Worm (Caenorhabditis elegans) whole organism, L1 larva: ENCODE measurements around the gene ucr-2.1.
A peak's percentile ranks its signal among the peaks of the same experiment; 100 is the strongest.

Source experiments
- C04F5.9 ChIP-seq: sonication (generic microtip); optimal IDR thresholded peaks from 2 replicates; lab custom pipeline; 2016; ENCODE audit warnings: missing genetic modification characterization, missing compliant biosample characterization
- C34B4.2 ChIP-seq: sonication (generic microtip); optimal IDR thresholded peaks from 2 replicates; lab custom pipeline; 2017; ENCODE audit warnings: mild to moderate bottlenecking, missing genetic modification characterization, missing compliant biosample characterization
- F16B12.6 ChIP-seq: fragments of 150-350 bp; optimal IDR thresholded peaks from 2 replicates; lab custom pipeline; 2014; ENCODE audit warnings: missing biosample characterization, missing genetic modification characterization
- Y116A8C.19 ChIP-seq: sonication (generic microtip); optimal IDR thresholded peaks from 2 replicates; lab custom pipeline; 2016; ENCODE audit warnings: missing compliant biosample characterization, missing genetic modification characterization, borderline replicate concordance
- alr-1 ChIP-seq: fragments of 200-800 bp; sonication (Bioruptor generic); optimal IDR thresholded peaks from 2 replicates; lab custom pipeline; 2018; ENCODE audit warnings: borderline replicate concordance, mild to moderate bottlenecking, missing genetic modification characterization, missing compliant biosample characterization
- ama-1 ChIP-seq: fragments of 150-350 bp; optimal IDR thresholded peaks from 2 replicates; lab custom pipeline; 2014
- blmp-1 ChIP-seq: fragments of 150-350 bp; optimal IDR thresholded peaks from 2 replicates; lab custom pipeline; 2014; ENCODE audit warnings: missing biosample characterization, missing genetic modification characterization
- ceh-82 ChIP-seq, 3 experiments: fragments of 150-350 bp in 1 of 3; sonication (generic microtip) in 2 of 3; optimal IDR thresholded peaks; 2 replicates each; lab custom pipeline; 2014 to 2017; ENCODE audit warnings: missing biosample characterization in 3 of 3, missing genetic modification characterization in 3 of 3
- ceh-88 ChIP-seq: fragments of 200-800 bp; sonication (Bioruptor generic); IDR thresholded peaks from 2 replicates; pipeline ENCODE4 v1.3.6; 2022; ENCODE audit warnings: missing genetic modification characterization, missing compliant biosample characterization
- dpl-1 ChIP-seq, 3 experiments: fragments of 150-350 bp in 2 of 3; sonication (generic microtip) in 1 of 3; optimal IDR thresholded peaks; 2 replicates each; lab custom pipeline; 2014 to 2017; ENCODE audit warnings: missing biosample characterization in 3 of 3, missing genetic modification characterization in 3 of 3, missing genetic modification reagents in 3 of 3
- efl-1 ChIP-seq, 4 experiments: fragments of 150-350 bp; optimal IDR thresholded peaks in 3 of 4; peaks in 1 of 4; 1 replicate in 1 of 4; 2 replicates in 3 of 4; lab custom pipeline; 2014; ENCODE audit warnings: missing biosample characterization in 2 of 4, missing genetic modification characterization in 2 of 4, missing genetic modification reagents in 2 of 4
- efl-3 ChIP-seq: fragments of 200-800 bp; sonication (Bioruptor generic); optimal IDR thresholded peaks from 2 replicates; lab custom pipeline; 2018; ENCODE audit warnings: mild to moderate bottlenecking, missing genetic modification characterization, missing compliant biosample characterization
- egl-27 ChIP-seq, 2 experiments: fragments of 150-350 bp in 1 of 2; sonication (generic microtip); optimal IDR thresholded peaks; 3 replicates each; lab custom pipeline; 2017 to 2018; ENCODE audit warnings: missing biosample characterization in 2 of 2, missing genetic modification characterization in 2 of 2, missing genetic modification reagents in 2 of 2
- elt-2 ChIP-seq: sonication (generic microtip); optimal IDR thresholded peaks from 2 replicates; lab custom pipeline; 2016; ENCODE audit warnings: missing genetic modification characterization, mild to moderate bottlenecking, inconsistent platforms, missing compliant biosample characterization, missing genetic modification reagents
- elt-3 ChIP-seq, 6 experiments: fragments of 150-350 bp in 1 of 6; sonication (generic microtip); optimal IDR thresholded peaks; 2 replicates each; lab custom pipeline; 2017 to 2018; ENCODE audit warnings: missing biosample characterization in 6 of 6, missing genetic modification characterization in 6 of 6, inconsistent platforms in 1 of 6
- ets-5 ChIP-seq: fragments of 200-800 bp; sonication (Bioruptor generic); IDR thresholded peaks from 2 replicates; pipeline ENCODE4 v1.3.6; 2022; ENCODE audit warnings: missing genetic modification characterization, missing compliant biosample characterization
- fkh-4 ChIP-seq: sonication (generic microtip); optimal IDR thresholded peaks from 2 replicates; lab custom pipeline; 2016; ENCODE audit warnings: missing compliant biosample characterization, missing genetic modification characterization, borderline replicate concordance
- fkh-8 ChIP-seq: sonication (generic microtip); optimal IDR thresholded peaks from 2 replicates; lab custom pipeline; 2016; ENCODE audit warnings: mild to moderate bottlenecking, missing genetic modification characterization, missing compliant biosample characterization
- fos-1 ChIP-seq: fragments of 150-350 bp; optimal IDR thresholded peaks from 2 replicates; lab custom pipeline; 2014; ENCODE audit warnings: missing biosample characterization, missing genetic modification characterization
- hlh-17 ChIP-seq: fragments of 200-800 bp; sonication (Bioruptor generic); optimal IDR thresholded peaks from 2 replicates; lab custom pipeline; 2018; ENCODE audit warnings: missing genetic modification characterization, mild to moderate bottlenecking, missing compliant biosample characterization, moderate library complexity, borderline replicate concordance
- lin-14 ChIP-seq: fragments of 200-800 bp; sonication (Bioruptor generic); optimal IDR thresholded peaks from 2 replicates; lab custom pipeline; 2018; ENCODE audit warnings: mild to moderate bottlenecking, missing genetic modification characterization, moderate library complexity, missing compliant biosample characterization
- lin-15B ChIP-seq: fragments of 150-350 bp; sonication (generic microtip); optimal IDR thresholded peaks from 3 replicates; lab custom pipeline; 2014; ENCODE audit warnings: missing biosample characterization, missing genetic modification characterization
- lin-35 ChIP-seq, 2 experiments: fragments of 150-350 bp; optimal IDR thresholded peaks; 2 replicates each; lab custom pipeline; 2014; ENCODE audit warnings: missing biosample characterization in 2 of 2, missing genetic modification characterization in 2 of 2, missing genetic modification reagents in 2 of 2
- lin-39 ChIP-seq: fragments of 150-350 bp; optimal IDR thresholded peaks from 2 replicates; lab custom pipeline; 2014; ENCODE audit warnings: missing biosample characterization, missing genetic modification reagents, missing genetic modification characterization
- lir-3 ChIP-seq: sonication (generic microtip); optimal IDR thresholded peaks from 2 replicates; lab custom pipeline; 2016; ENCODE audit warnings: mild to moderate bottlenecking, missing genetic modification characterization, moderate library complexity, missing compliant biosample characterization; ENCODE audit not compliant: poor library complexity
- lsy-2 ChIP-seq, 2 experiments: fragments of 150-350 bp; optimal IDR thresholded peaks; 2 replicates each; lab custom pipeline; 2014; ENCODE audit warnings: missing biosample characterization in 2 of 2, missing genetic modification characterization in 2 of 2
- mdl-1 ChIP-seq, 2 experiments: fragments of 150-350 bp; optimal IDR thresholded peaks; 2 replicates each; lab custom pipeline; 2014 to 2017; ENCODE audit warnings: missing biosample characterization in 2 of 2, missing genetic modification characterization in 2 of 2, inconsistent platforms in 1 of 2
- mef-2 ChIP-seq: fragments of 150-350 bp; optimal IDR thresholded peaks from 2 replicates; lab custom pipeline; 2014; ENCODE audit warnings: missing biosample characterization, missing genetic modification characterization
- mep-1 ChIP-seq: fragments of 150-350 bp; optimal IDR thresholded peaks from 2 replicates; lab custom pipeline; 2014; ENCODE audit warnings: missing biosample characterization, missing genetic modification characterization
- nhr-12 ChIP-seq: sonication (generic microtip); optimal IDR thresholded peaks from 2 replicates; lab custom pipeline; 2017; ENCODE audit warnings: missing biosample characterization, missing genetic modification characterization
- nhr-237 ChIP-seq: fragments of 150-350 bp; optimal IDR thresholded peaks from 2 replicates; lab custom pipeline; 2014; ENCODE audit warnings: missing biosample characterization, missing genetic modification characterization
- nhr-47 ChIP-seq: sonication (generic microtip); optimal IDR thresholded peaks from 2 replicates; lab custom pipeline; 2016; ENCODE audit warnings: mild to moderate bottlenecking, missing genetic modification characterization, moderate library complexity, missing compliant biosample characterization
- nhr-71 ChIP-seq: sonication (generic microtip); optimal IDR thresholded peaks from 2 replicates; lab custom pipeline; 2016; ENCODE audit warnings: mild to moderate bottlenecking, missing genetic modification characterization, moderate library complexity, missing compliant biosample characterization
- nhr-76 ChIP-seq: sonication (generic microtip); optimal IDR thresholded peaks from 2 replicates; lab custom pipeline; 2017; ENCODE audit warnings: missing biosample characterization, missing genetic modification characterization
- nhr-77 ChIP-seq: fragments of 150-350 bp; optimal IDR thresholded peaks from 2 replicates; lab custom pipeline; 2014; ENCODE audit warnings: missing biosample characterization, missing genetic modification characterization
- pqm-1 ChIP-seq: sonication (generic microtip); optimal IDR thresholded peaks from 3 replicates; lab custom pipeline; 2017; ENCODE audit warnings: missing biosample characterization, missing genetic modification characterization
- rnt-1 ChIP-seq: sonication (generic microtip); optimal IDR thresholded peaks from 2 replicates; lab custom pipeline; 2016; ENCODE audit warnings: mild to moderate bottlenecking, missing genetic modification characterization, moderate library complexity, missing compliant biosample characterization
- skn-1 ChIP-seq: fragments of 150-350 bp; optimal IDR thresholded peaks from 2 replicates; lab custom pipeline; 2014; ENCODE audit warnings: missing biosample characterization, missing genetic modification characterization
- snpc-4 ChIP-seq: fragments of 150-350 bp; optimal IDR thresholded peaks from 2 replicates; lab custom pipeline; 2014; ENCODE audit warnings: missing biosample characterization, missing genetic modification characterization
- snu-23 ChIP-seq: sonication (generic microtip); optimal IDR thresholded peaks from 2 replicates; lab custom pipeline; 2016; ENCODE audit warnings: missing genetic modification characterization, missing compliant biosample characterization
- sptf-1 ChIP-seq: fragments of 150-350 bp; optimal IDR thresholded peaks from 2 replicates; lab custom pipeline; 2014; ENCODE audit warnings: missing biosample characterization, missing genetic modification characterization
- swsn-7 ChIP-seq: sonication (generic microtip); optimal IDR thresholded peaks from 2 replicates; lab custom pipeline; 2016; ENCODE audit warnings: missing genetic modification characterization, missing compliant biosample characterization
- tlp-1 ChIP-seq: fragments of 150-350 bp; optimal IDR thresholded peaks from 2 replicates; lab custom pipeline; 2014; ENCODE audit warnings: missing biosample characterization, missing genetic modification characterization
- unc-130 ChIP-seq: fragments of 150-350 bp; optimal IDR thresholded peaks from 2 replicates; lab custom pipeline; 2017; ENCODE audit warnings: missing biosample characterization, missing genetic modification characterization, inconsistent platforms
- unc-62 ChIP-seq: fragments of 150-350 bp; optimal IDR thresholded peaks from 2 replicates; lab custom pipeline; 2014; ENCODE audit warnings: missing biosample characterization, missing genetic modification reagents, missing genetic modification characterization
- unc-86 ChIP-seq: sonication (generic microtip); optimal IDR thresholded peaks from 2 replicates; lab custom pipeline; 2016; ENCODE audit warnings: missing genetic modification characterization, missing compliant biosample characterization
- vab-15 ChIP-seq: sonication (generic microtip); optimal IDR thresholded peaks from 2 replicates; lab custom pipeline; 2017; ENCODE audit warnings: missing genotype, mild to moderate bottlenecking, missing genetic modification characterization, missing compliant biosample characterization
- xbp-1 ChIP-seq: sonication (generic microtip); optimal IDR thresholded peaks from 2 replicates; lab custom pipeline; 2016; ENCODE audit warnings: missing genetic modification characterization, missing compliant biosample characterization
- zag-1 ChIP-seq: fragments of 150-350 bp; optimal IDR thresholded peaks from 2 replicates; lab custom pipeline; 2014; ENCODE audit warnings: missing biosample characterization, missing genetic modification characterization

Gene ucr-2.1

DNA sequence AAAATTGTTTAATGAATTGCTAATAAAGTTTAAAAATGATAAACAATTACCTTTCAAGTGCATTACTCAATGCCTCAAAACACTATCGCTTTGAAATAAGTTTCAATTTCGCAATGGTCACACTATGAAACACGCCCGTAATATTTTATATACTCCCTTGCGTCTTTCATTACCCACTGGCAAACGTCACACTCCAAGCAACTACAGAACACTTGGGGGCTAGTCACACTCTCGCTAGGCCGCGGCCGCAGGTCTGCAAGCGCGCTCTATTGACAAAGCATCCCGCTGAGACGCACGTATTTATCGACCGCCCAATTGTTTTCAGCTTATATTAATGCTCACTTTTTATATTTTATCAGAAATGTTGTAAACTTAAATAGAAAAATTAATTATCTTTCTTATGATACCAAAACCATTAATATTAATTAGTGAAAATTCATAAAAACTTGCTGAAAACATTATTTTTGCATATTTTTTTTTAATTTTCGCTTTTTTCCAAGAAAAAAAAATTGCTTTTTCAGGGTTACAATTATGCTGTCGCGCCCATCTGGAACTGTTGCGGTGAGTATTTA, at the start of gene ucr-2.1, which contains the start of gene nmat-1 (continued):
- TF ChIP-seq unc-62 (GFP tag; lab: Kevin White, UChicago) (no peak), elt-3 (tag; optimal IDR thresholded peaks at IDR 0.05; lab: Kevin White, UChicago) (peak in 3 of 6 experiments; percentile 24 to 79 (median 40)), fkh-8 (tag; lab: Kevin White, UChicago) (peak; percentile 73), xbp-1 (tag; lab: Kevin White, UChicago) (peak; percentile 87), lir-3 (peak; percentile 78), efl-1 (optimal IDR thresholded peaks at IDR 0.05; lab: Kevin White, UChicago) (peak; percentile 54 to 58), efl-1 (GFP tag; optimal IDR thresholded peaks at IDR 0.05 in 1 of 2; lab: Kevin White, UChicago) (peak in 1 of 2 experiments; percentile 45), unc-86 (tag; lab: Kevin White, UChicago) (peak; percentile 51), zag-1 (tag; lab: Kevin White, UChicago) (no peak), blmp-1 (tag; lab: Kevin White, UChicago) (peak; percentile 76), mep-1 (peak; percentile 88), ceh-88 (no peak), mdl-1 (tag; optimal IDR thresholded peaks at IDR 0.05; lab: Kevin White, UChicago) (peak in 1 of 2 experiments; percentile 87), C04F5.9 (tag; lab: Kevin White, UChicago) (peak; percentile 39), sptf-1 (tag; lab: Kevin White, UChicago) (no peak), mef-2 (tag; lab: Kevin White, UChicago) (no peak), fkh-4 (tag; lab: Kevin White, UChicago) (no peak), nhr-47 (tag; lab: Kevin White, UChicago) (peak; percentile 81), lin-14 (GFP tag; lab: Kevin White, UChicago) (peak; percentile 97), ets-5 (no peak), nhr-12 (tag; lab: Kevin White, UChicago) (no peak), ceh-82 (tag; optimal IDR thresholded peaks at IDR 0.05; lab: Kevin White, UChicago) (peak; percentile 23 to 71 (median 30)), hlh-17 (no peak), lin-15B (tag; lab: Kevin White, UChicago) (peak; percentile 76), efl-3 (no peak), tlp-1 (tag; lab: Kevin White, UChicago) (no peak), rnt-1 (tag; lab: Kevin White, UChicago) (peak; percentile 87), Y116A8C.19 (tag; lab: Kevin White, UChicago) (no peak), lsy-2 (tag; optimal IDR thresholded peaks at IDR 0.05; lab: Kevin White, UChicago) (peak; percentile 56 to 77), lin-35 (GFP tag; optimal IDR thresholded peaks at IDR 0.05; lab: Kevin White, UChicago) (peak; percentile 25 to 83), pqm-1 (tag; lab: Kevin White, UChicago) (no peak), egl-27 (tag; optimal IDR thresholded peaks at IDR 0.05; lab: Kevin White, UChicago) (no peak)

DNA sequence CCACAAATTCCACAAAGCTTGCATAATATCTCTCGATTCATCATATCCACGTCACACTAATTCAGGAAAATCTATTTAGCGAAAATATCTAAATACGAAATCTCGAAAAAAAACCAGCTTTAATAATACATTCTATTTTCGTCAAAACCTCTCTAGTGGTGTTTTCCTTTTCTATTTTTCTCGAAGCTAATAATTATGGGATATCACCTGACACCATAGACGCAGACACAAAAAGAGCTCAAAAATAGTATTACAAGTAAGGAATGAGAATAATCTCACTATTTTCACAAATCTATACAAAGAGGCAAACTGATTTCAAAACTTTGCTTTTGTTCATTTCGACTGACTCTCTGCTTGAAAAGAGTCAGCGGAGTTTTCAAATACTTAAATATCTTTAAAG, 49.1 kb upstream of the ucr-2.1 start:
- TF ChIP-seq snpc-4 (tag; lab: Kevin White, UChicago) (no peak), F16B12.6 (no peak), mep-1 (peak; percentile 1), alr-1 (no peak), lin-39 (no peak), skn-1 (tag; lab: Kevin White, UChicago) (no peak), fkh-8 (tag; lab: Kevin White, UChicago) (peak; percentile 81), ama-1 (lab: Kevin White, UChicago) (no peak), lir-3 (no peak), vab-15 (tag; lab: Kevin White, UChicago) (no peak), elt-2 (tag; lab: Kevin White, UChicago) (no peak), rnt-1 (tag; lab: Kevin White, UChicago) (no peak), swsn-7 (tag; lab: Kevin White, UChicago) (no peak), zag-1 (tag; lab: Kevin White, UChicago) (no peak), tlp-1 (tag; lab: Kevin White, UChicago) (no peak), lsy-2 (tag; optimal IDR thresholded peaks at IDR 0.05; lab: Kevin White, UChicago) (no peak), nhr-237 (tag; lab: Kevin White, UChicago) (peak; percentile 19), nhr-47 (tag; lab: Kevin White, UChicago) (peak; percentile 27), C34B4.2 (no peak), lin-35 (GFP tag; optimal IDR thresholded peaks at IDR 0.05; lab: Kevin White, UChicago) (no peak), xbp-1 (tag; lab: Kevin White, UChicago) (peak; percentile 0), egl-27 (tag; optimal IDR thresholded peaks at IDR 0.05; lab: Kevin White, UChicago) (no peak), nhr-76 (tag; lab: Kevin White, UChicago) (no peak), fos-1 (tag; lab: Kevin White, UChicago) (no peak), snu-23 (GFP tag; lab: Kevin White, UChicago) (peak; percentile 4), lin-14 (GFP tag; lab: Kevin White, UChicago) (peak; percentile 26), nhr-71 (tag; lab: Kevin White, UChicago) (peak; percentile 42), dpl-1 (GFP tag; optimal IDR thresholded peaks at IDR 0.05; lab: Kevin White, UChicago) (no peak), unc-130 (tag; lab: Kevin White, UChicago) (no peak), nhr-77 (tag; lab: Kevin White, UChicago) (no peak)
